Fruit fly (Drosophila melanogaster) whole organism, embryonic: ENCODE results near the gene MCTS1.

Experiments
- Awh ChIP-seq: fragments of 200-800 bp; sonication (Bioruptor generic); IDR thresholded peaks from 2 replicates; pipeline ENCODE4, ENCODE4 v1.3.6; 2022; ENCODE audit warnings: missing biosample characterization, missing genetic modification characterization
- B-H2 ChIP-seq: fragments of 200-800 bp; sonication (Bioruptor generic); optimal IDR thresholded peaks from 2 replicates; lab custom pipeline; 2018; ENCODE audit warnings: missing biosample characterization, mild to moderate bottlenecking, missing genetic modification characterization
- CG10959 ChIP-seq: fragments of 200-800 bp; sonication (Bioruptor generic); IDR thresholded peaks from 2 replicates; pipeline ENCODE4 v1.3.6; 2022; ENCODE audit warnings: missing biosample characterization, missing genetic modification characterization
- CG12104 ChIP-seq: fragments of 200-800 bp; sonication (Bioruptor generic); optimal IDR thresholded peaks from 3 replicates; lab custom pipeline; 2016; ENCODE audit warnings: missing biosample characterization, missing genetic modification characterization
- CG13894 ChIP-seq: fragments of 200-800 bp; sonication (Bioruptor generic); optimal IDR thresholded peaks from 3 replicates; lab custom pipeline; 2018; ENCODE audit warnings: missing biosample characterization, mild to moderate bottlenecking, missing genetic modification characterization, moderate library complexity
- CG14050 ChIP-seq: fragments of 200-800 bp; sonication (Bioruptor generic); IDR thresholded peaks from 3 replicates; pipeline ENCODE4 v1.3.6; 2022; ENCODE audit warnings: missing biosample characterization, missing genetic modification characterization
- CG17802 ChIP-seq: fragments of 200-800 bp; sonication (Bioruptor generic); optimal IDR thresholded peaks from 2 replicates; lab custom pipeline; 2018; ENCODE audit warnings: missing biosample characterization, mild to moderate bottlenecking, missing genetic modification characterization, moderate library complexity
- CG18262 ChIP-seq: fragments of 200-800 bp; optimal IDR thresholded peaks from 3 replicates; lab custom pipeline; 2019; ENCODE audit warnings: missing biosample characterization, mild to moderate bottlenecking, missing genetic modification characterization, moderate library complexity
- CG31365 ChIP-seq: fragments of 200-800 bp; sonication (Bioruptor generic); optimal IDR thresholded peaks from 2 replicates; lab custom pipeline; 2018; ENCODE audit warnings: missing biosample characterization, mild to moderate bottlenecking, missing genetic modification characterization
- CG3163 ChIP-seq: fragments of 200-800 bp; sonication (Bioruptor generic); optimal IDR thresholded peaks from 3 replicates; lab custom pipeline; 2016; ENCODE audit warnings: missing biosample characterization, missing genetic modification characterization
- CG6791 ChIP-seq: fragments of 200-800 bp; sonication (Bioruptor generic); IDR thresholded peaks from 3 replicates; pipeline ENCODE4 v1.3.6; 2022; ENCODE audit warnings: missing biosample characterization, missing genetic modification characterization; ENCODE audit not compliant: partially characterized antibody
- CG9797 ChIP-seq: fragments of 200-800 bp; sonication (Bioruptor generic); optimal IDR thresholded peaks from 3 replicates; lab custom pipeline; 2018; ENCODE audit warnings: missing biosample characterization, mild to moderate bottlenecking, missing genetic modification characterization
- Camta ChIP-seq: fragments of 200-800 bp; sonication (Bioruptor generic); optimal IDR thresholded peaks from 2 replicates; lab custom pipeline; 2016; ENCODE audit warnings: missing biosample characterization, missing genetic modification characterization
- Chrac-16 ChIP-seq: fragments of 200-800 bp; sonication (Bioruptor generic); optimal IDR thresholded peaks from 3 replicates; lab custom pipeline; 2016; ENCODE audit warnings: missing biosample characterization, missing genetic modification characterization
- Doc2 ChIP-seq: fragments of 200-800 bp; sonication (Bioruptor generic); IDR thresholded peaks from 2 replicates; pipeline ENCODE4 v1.3.6; 2022; ENCODE audit warnings: missing biosample characterization, missing genetic modification characterization
- E2f1 ChIP-seq: fragments of 200-800 bp; sonication (Bioruptor generic); IDR thresholded peaks from 2 replicates; pipeline ENCODE4 v1.3.6; 2022; ENCODE audit warnings: missing biosample characterization, missing genetic modification characterization
- GATAe ChIP-seq: fragments of 200-800 bp; sonication (Bioruptor generic); conservative IDR thresholded peaks from 2 replicates; pipeline ENCODE4 v1.3.6; 2022; ENCODE audit warnings: missing biosample characterization, missing genetic modification characterization
- Hr78 ChIP-seq, 2 experiments: fragments of 200-800 bp in 1 of 2; fragments of >200 bp in 1 of 2; sonication (Bioruptor generic) in 1 of 2; optimal IDR thresholded peaks; 2 replicates each; lab custom pipeline; 2017 to 2019; ENCODE audit warnings: missing biosample characterization in 2 of 2, missing genetic modification characterization in 2 of 2, mild to moderate bottlenecking in 1 of 2, moderate library complexity in 1 of 2
- Lhr ChIP-seq: fragments of 200-800 bp; sonication (Bioruptor generic); optimal IDR thresholded peaks from 3 replicates; lab custom pipeline; 2017; ENCODE audit warnings: mild to moderate bottlenecking, missing biosample characterization, missing genetic modification reagents, missing genetic modification characterization
- Lim3 ChIP-seq: fragments of 200-800 bp; sonication (Bioruptor generic); IDR thresholded peaks from 2 replicates; pipeline ENCODE4 v1.3.6; 2022; ENCODE audit warnings: missing biosample characterization, missing genetic modification characterization
- MESR4 ChIP-seq: fragments of 200-800 bp; sonication (Bioruptor generic); optimal IDR thresholded peaks from 2 replicates; lab custom pipeline; 2018; ENCODE audit warnings: missing biosample characterization, mild to moderate bottlenecking, missing genetic modification characterization, moderate library complexity
- Mes4 ChIP-seq: fragments of 200-800 bp; sonication (Bioruptor generic); optimal IDR thresholded peaks from 2 replicates; lab custom pipeline; 2016; ENCODE audit warnings: missing biosample characterization, missing genetic modification characterization
- NK7.1 ChIP-seq: fragments of 200-800 bp; sonication (Bioruptor generic); optimal IDR thresholded peaks from 3 replicates; lab custom pipeline; 2016; ENCODE audit warnings: missing biosample characterization, missing genetic modification characterization
- Oaz ChIP-seq: fragments of 200-800 bp; sonication (Bioruptor generic); IDR thresholded peaks from 2 replicates; pipeline ENCODE4 v1.3.6; 2022; ENCODE audit warnings: missing biosample characterization, missing genetic modification characterization
- Ravus ChIP-seq: fragments of 200-800 bp; sonication (Bioruptor generic); IDR thresholded peaks from 2 replicates; pipeline ENCODE4 v1.3.6; 2022; ENCODE audit warnings: missing biosample characterization, missing genetic modification characterization
- Rfx ChIP-seq: fragments of 200-800 bp; sonication (Bioruptor generic); IDR thresholded peaks from 2 replicates; pipeline ENCODE4 v1.3.6; 2022; ENCODE audit warnings: missing biosample characterization, missing genetic modification characterization
- Rx ChIP-seq: fragments of 200-800 bp; sonication (Bioruptor generic); IDR thresholded peaks from 2 replicates; pipeline ENCODE4 v1.3.6; 2022; ENCODE audit warnings: missing biosample characterization, missing genetic modification characterization
- Sry-δ ChIP-seq: fragments of 200-800 bp; sonication (Bioruptor generic); optimal IDR thresholded peaks from 2 replicates; lab custom pipeline; 2016; ENCODE audit warnings: missing biosample characterization, missing genetic modification characterization
- ato ChIP-seq: fragments of 200-800 bp; sonication (Bioruptor generic); IDR thresholded peaks from 2 replicates; pipeline ENCODE4 v1.3.6; 2022; ENCODE audit warnings: missing biosample characterization, missing genetic modification characterization; ENCODE audit not compliant: partially characterized antibody
- btn ChIP-seq: fragments of 200-800 bp; sonication (Bioruptor generic); optimal IDR thresholded peaks from 2 replicates; lab custom pipeline; 2016; ENCODE audit warnings: missing biosample characterization, missing genetic modification characterization
- caup ChIP-seq: fragments of 200-800 bp; sonication (Bioruptor generic); optimal IDR thresholded peaks from 3 replicates; lab custom pipeline; 2017; ENCODE audit warnings: missing biosample characterization, mild to moderate bottlenecking, missing genetic modification characterization, moderate library complexity; ENCODE audit not compliant: severe bottlenecking
- cwo ChIP-seq: fragments of 200-800 bp; sonication (Bioruptor generic); optimal IDR thresholded peaks from 3 replicates; lab custom pipeline; 2017; ENCODE audit warnings: missing biosample characterization, missing genetic modification characterization, mild to moderate bottlenecking, moderate library complexity, missing genetic modification reagents
- en ChIP-seq: fragments of 200-800 bp; sonication (Bioruptor generic); optimal IDR thresholded peaks from 2 replicates; lab custom pipeline; 2016; ENCODE audit warnings: missing biosample characterization, missing genetic modification characterization
- eve ChIP-seq, 2 experiments: fragments of >200 bp; optimal IDR thresholded peaks; 2 replicates each; lab custom pipeline; 2017; ENCODE audit warnings: missing biosample characterization in 2 of 2, missing genetic modification characterization in 2 of 2
- gsb ChIP-seq: fragments of 200-800 bp; sonication (Bioruptor generic); IDR thresholded peaks from 2 replicates; pipeline ENCODE4 v1.3.6; 2022; ENCODE audit warnings: missing biosample characterization, missing genetic modification characterization
- hth ChIP-seq: fragments of >200 bp; optimal IDR thresholded peaks from 2 replicates; lab custom pipeline; 2017; ENCODE audit warnings: inconsistent platforms
- insv ChIP-seq, 2 experiments: fragments of 200-800 bp; sonication (Bioruptor generic); optimal IDR thresholded peaks; 3 replicates each; lab custom pipeline; 2016 to 2018; ENCODE audit warnings: missing biosample characterization in 2 of 2, missing genetic modification characterization in 2 of 2
- jumu ChIP-seq: fragments of 200-800 bp; sonication (Bioruptor generic); optimal IDR thresholded peaks from 3 replicates; lab custom pipeline; 2016; ENCODE audit warnings: missing biosample characterization, missing genetic modification characterization
- org-1 ChIP-seq: fragments of 200-800 bp; sonication (Bioruptor generic); optimal IDR thresholded peaks from 2 replicates; lab custom pipeline; 2017; ENCODE audit warnings: missing biosample characterization, missing genetic modification characterization
- otp ChIP-seq: fragments of 200-800 bp; sonication (Bioruptor generic); IDR thresholded peaks from 3 replicates; pipeline ENCODE4, ENCODE4 v1.3.6; 2022; ENCODE audit warnings: missing biosample characterization, missing genetic modification characterization
- pros ChIP-seq: fragments of 200-800 bp; sonication (Bioruptor generic); optimal IDR thresholded peaks from 3 replicates; lab custom pipeline; 2019; ENCODE audit warnings: missing biosample characterization, mild to moderate bottlenecking, missing genetic modification characterization, moderate library complexity
- psq ChIP-seq: fragments of 200-800 bp; sonication (Bioruptor generic); optimal IDR thresholded peaks from 2 replicates; lab custom pipeline; 2017; ENCODE audit warnings: missing biosample characterization, missing genetic modification characterization
- salm ChIP-seq: fragments of 200-800 bp; sonication (Bioruptor generic); optimal IDR thresholded peaks from 2 replicates; lab custom pipeline; 2018; ENCODE audit warnings: missing biosample characterization, mild to moderate bottlenecking, missing genetic modification characterization
- slbo ChIP-seq: fragments of 200-800 bp; sonication (Bioruptor generic); IDR thresholded peaks from 2 replicates; pipeline ENCODE4 v1.3.6; 2022; ENCODE audit warnings: missing biosample characterization, missing genetic modification characterization
- slp2 ChIP-seq: fragments of 200-800 bp; sonication (Bioruptor generic); optimal IDR thresholded peaks from 2 replicates; lab custom pipeline; 2016; ENCODE audit warnings: missing biosample characterization, missing genetic modification characterization
- so ChIP-seq: fragments of 200-800 bp; sonication (Bioruptor generic); IDR thresholded peaks from 3 replicates; pipeline ENCODE4 v1.3.6; 2022; ENCODE audit warnings: missing biosample characterization, missing genetic modification characterization
- stc ChIP-seq: fragments of 200-800 bp; sonication (Bioruptor generic); IDR thresholded peaks from 2 replicates; pipeline ENCODE4 v1.3.6; 2022; ENCODE audit warnings: missing biosample characterization, missing genetic modification characterization
- stwl ChIP-seq: fragments of 200-800 bp; sonication (Bioruptor generic); optimal IDR thresholded peaks from 3 replicates; lab custom pipeline; 2018; ENCODE audit warnings: missing biosample characterization, mild to moderate bottlenecking, missing genetic modification characterization, moderate library complexity
- vvl ChIP-seq: fragments of 200-800 bp; sonication (Bioruptor generic); IDR thresholded peaks from 2 replicates; pipeline ENCODE4 v1.3.6; 2022; ENCODE audit warnings: missing biosample characterization, missing genetic modification characterization
- wek ChIP-seq: fragments of 200-800 bp; sonication (Bioruptor generic); optimal IDR thresholded peaks from 3 replicates; lab custom pipeline; 2018; ENCODE audit warnings: missing biosample characterization, mild to moderate bottlenecking, missing genetic modification characterization, moderate library complexity
- zfh1 ChIP-seq: fragments of 200-800 bp; sonication (Bioruptor generic); IDR thresholded peaks from 3 replicates; pipeline ENCODE4 v1.3.6; 2022; ENCODE audit warnings: missing biosample characterization, missing genetic modification characterization

Gene MCTS1

DNA sequence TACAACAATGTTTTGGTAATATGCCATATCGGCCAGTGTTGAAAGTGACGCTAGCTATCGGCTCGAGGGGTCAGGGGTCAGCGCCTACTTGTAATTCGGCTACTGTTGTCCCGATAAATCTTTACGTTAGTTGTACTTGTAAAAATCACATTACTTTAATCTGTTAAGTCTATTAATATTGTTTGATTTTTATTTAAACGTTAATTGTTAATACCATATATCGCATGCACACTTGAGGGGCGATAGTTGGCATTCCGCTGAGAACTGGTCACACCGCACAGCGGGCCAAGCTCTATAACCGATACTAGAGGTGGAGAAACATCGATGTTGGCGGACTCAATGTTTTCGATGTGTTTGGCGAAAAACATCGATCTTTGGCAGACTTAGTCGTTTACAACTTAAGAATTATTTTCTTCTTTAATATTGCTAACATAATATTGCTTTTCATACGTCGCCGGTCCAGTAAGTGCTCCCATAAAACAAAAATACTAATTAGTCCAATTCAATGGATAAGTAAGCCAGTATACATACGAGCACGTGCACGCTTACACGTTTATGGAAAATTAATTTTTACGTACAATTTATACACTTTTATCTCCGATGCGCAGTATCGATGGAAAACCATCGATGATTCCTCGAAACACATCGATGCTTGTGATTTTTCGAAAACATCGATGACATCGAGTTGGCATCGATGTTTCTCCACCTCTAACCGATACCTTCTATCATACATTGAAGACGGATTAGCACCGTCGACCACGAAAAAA, at the start of gene MCTS1, which contains the start of gene rux (continued):
- no peak for TF ChIP-seq otp
- peak; percentile 25 for TF ChIP-seq CG18262 (tag; lab: Kevin White, UChicago)
- peak; percentile 20 for TF ChIP-seq slp2
- no peak for TF ChIP-seq Ravus (GFP tag; lab: Robert Waterston, UW)
- no peak for TF ChIP-seq CG3163 (GFP tag; lab: Kevin White, UChicago)
- 0 out of 2 replicates have a peak, but pooled peaks have one; percentile 34 for TF ChIP-seq vvl (GFP tag; lab: Robert Waterston, UW)
- no peak for TF ChIP-seq stc
- no peak for TF ChIP-seq wek
- peak; percentile 80 for TF ChIP-seq CG9797 (GFP tag; lab: Kevin White, UChicago)
- no peak for TF ChIP-seq Doc2 (GFP tag; lab: Robert Waterston, UW)
- TF ChIP-seq so = no peak
- TF ChIP-seq CG14050 (GFP tag; lab: Robert Waterston, UW) = no peak
- TF ChIP-seq Lim3 (GFP tag; lab: Robert Waterston, UW) = no peak
- TF ChIP-seq Rx (GFP tag; lab: Robert Waterston, UW) = no peak
- peak; percentile 15 for TF ChIP-seq jumu
- TF ChIP-seq pros = no peak
- no peak for TF ChIP-seq hth (lab: Kevin White, UChicago)
- TF ChIP-seq CG6791 = peak; percentile 89
- peak; percentile 89 for TF ChIP-seq Sry-δ (GFP tag; lab: Kevin White, UChicago)
- TF ChIP-seq E2f1 (GFP tag; lab: Robert Waterston, UW) = no peak
- TF ChIP-seq salm (tag; lab: Kevin White, UChicago) = no peak
- no peak for TF ChIP-seq insv (GFP tag; optimal IDR thresholded peaks at IDR 0.05; lab: Kevin White, UChicago)
- peak; percentile 31 for TF ChIP-seq Chrac-16 (GFP tag; lab: Kevin White, UChicago)
- no peak for TF ChIP-seq cwo (GFP tag; lab: Kevin White, UChicago)
- no peak for TF ChIP-seq CG10959 (GFP tag; lab: Robert Waterston, UW)
- no peak for TF ChIP-seq CG12104 (GFP tag; lab: Kevin White, UChicago)
- TF ChIP-seq NK7.1 = no peak
- peak; percentile 55 for TF ChIP-seq slbo
- no peak for TF ChIP-seq zfh1
- TF ChIP-seq gsb (GFP tag; lab: Robert Waterston, UW) = no peak
- TF ChIP-seq org-1 = no peak
- peak; percentile 38 for TF ChIP-seq B-H2 (GFP tag; lab: Kevin White, UChicago)
- TF ChIP-seq Oaz (GFP tag; lab: Robert Waterston, UW) = no peak
- no peak for TF ChIP-seq eve (GFP tag; optimal IDR thresholded peaks at IDR 0.05; lab: Kevin White, UChicago)
- TF ChIP-seq GATAe (GFP tag; lab: Robert Waterston, UW) = no peak
- no peak for TF ChIP-seq btn (GFP tag; lab: Kevin White, UChicago)
- no peak for TF ChIP-seq psq (GFP tag; lab: Kevin White, UChicago)
- no peak for TF ChIP-seq CG17802 (tag; lab: Kevin White, UChicago)
- TF ChIP-seq ato (GFP tag; lab: Robert Waterston, UW) = peak; percentile 86
- peak; percentile 51 for TF ChIP-seq stwl (tag; lab: Kevin White, UChicago)
- TF ChIP-seq Rfx = peak; percentile 56
- no peak for TF ChIP-seq caup (GFP tag; lab: Kevin White, UChicago)
- TF ChIP-seq Lhr (GFP tag; lab: Kevin White, UChicago) = peak; percentile 77
- TF ChIP-seq Mes4 (GFP tag; lab: Kevin White, UChicago) = no peak
- no peak for TF ChIP-seq Awh (GFP tag; lab: Robert Waterston, UW)
- TF ChIP-seq Hr78 (GFP tag; optimal IDR thresholded peaks at IDR 0.05; lab: Kevin White, UChicago) = peak; percentile 64 to 100
- peak; percentile 32 for TF ChIP-seq Camta (GFP tag; lab: Kevin White, UChicago)
- TF ChIP-seq en (GFP tag; lab: Kevin White, UChicago) = no peak
- no peak for TF ChIP-seq CG13894 (tag; lab: Kevin White, UChicago)
- peak; percentile 44 for TF ChIP-seq MESR4 (GFP tag; lab: Kevin White, UChicago)
- TF ChIP-seq CG31365 (tag; lab: Kevin White, UChicago) = no peak
